Comparison of ENCODE assay signal across 1 fruit fly cellular context in genomic region chrX:6868024-6868628, dm6.
TF ChIP-seq lines count a peak whose summit lies in the region.

No protein-coding gene starts in this region.

TF ChIP-seq in whole organism, embryonic, 481 proteins besides CTCF, POLR2A, EP300 and RAD21 (continued from another document):
- TF ChIP-seq hbn (GFP tag; IDR thresholded peaks at IDR 0.05; lab: Robert Waterston, UW; ENCODE audit: partially characterized antibody): peak; percentile 33; the same call in 1 of the 2 replicates
